Fruit fly (Drosophila melanogaster) whole organism, embryonic: ENCODE data around the gene CG45002.

Experiments used
- ATbp ChIP-seq: fragments of 200-800 bp; sonication (Bioruptor generic); optimal IDR thresholded peaks from 2 replicates; lab custom pipeline; 2017; ENCODE audit warnings: missing biosample characterization, mild to moderate bottlenecking, missing genetic modification characterization, missing genetic modification reagents
- Ada2b ChIP-seq: fragments of 200-800 bp; sonication (Bioruptor generic); IDR thresholded peaks from 2 replicates; pipeline ENCODE4 v1.3.6; 2022; ENCODE audit warnings: missing biosample characterization, missing genetic modification characterization
- Aef1 ChIP-seq: fragments of 200-800 bp; sonication (Bioruptor generic); IDR thresholded peaks from 3 replicates; pipeline ENCODE4 v1.3.6; 2022; ENCODE audit warnings: missing biosample characterization, missing genetic modification characterization
- BEAF-32 ChIP-seq: fragments of 200-800 bp; sonication (Bioruptor generic); optimal IDR thresholded peaks from 3 replicates; lab custom pipeline; 2017; ENCODE audit warnings: missing biosample characterization, missing genetic modification characterization, mild to moderate bottlenecking, moderate library complexity, missing genetic modification reagents
- CG10462 ChIP-seq: fragments of 200-800 bp; sonication (Bioruptor generic); optimal IDR thresholded peaks from 2 replicates; lab custom pipeline; 2016; ENCODE audit warnings: missing biosample characterization, missing genetic modification characterization
- CG15269 ChIP-seq: fragments of 200-800 bp; sonication (Bioruptor generic); optimal IDR thresholded peaks from 2 replicates; lab custom pipeline; 2018; ENCODE audit warnings: missing biosample characterization, mild to moderate bottlenecking, missing genetic modification characterization, moderate library complexity
- CG1529 ChIP-seq: fragments of 200-800 bp; sonication (Bioruptor generic); optimal IDR thresholded peaks from 3 replicates; lab custom pipeline; 2018; ENCODE audit warnings: missing biosample characterization, missing genetic modification characterization
- CG1832 ChIP-seq: fragments of 200-800 bp; sonication (Bioruptor generic); optimal IDR thresholded peaks from 2 replicates; lab custom pipeline; 2017; ENCODE audit warnings: missing biosample characterization, mild to moderate bottlenecking, missing genetic modification characterization, inconsistent platforms
- CG2116 ChIP-seq: fragments of 200-800 bp; sonication (Bioruptor generic); optimal IDR thresholded peaks from 3 replicates; lab custom pipeline; 2018; ENCODE audit warnings: missing biosample characterization, mild to moderate bottlenecking, missing genetic modification characterization
- CG3281 ChIP-seq: fragments of 200-800 bp; sonication (Bioruptor generic); optimal IDR thresholded peaks from 3 replicates; lab custom pipeline; 2017; ENCODE audit warnings: missing biosample characterization, mild to moderate bottlenecking, missing genetic modification characterization
- CG4424 ChIP-seq: fragments of 200-800 bp; sonication (Bioruptor generic); optimal IDR thresholded peaks from 3 replicates; lab custom pipeline; 2016; ENCODE audit warnings: missing biosample characterization, missing genetic modification characterization
- CG6272 ChIP-seq: fragments of 200-800 bp; sonication (Bioruptor generic); IDR thresholded peaks from 2 replicates; pipeline ENCODE4 v1.3.6; 2022; ENCODE audit warnings: missing biosample characterization, missing genetic modification characterization
- CG6813 ChIP-seq: fragments of 200-800 bp; sonication (Bioruptor generic); optimal IDR thresholded peaks from 2 replicates; lab custom pipeline; 2017; ENCODE audit warnings: missing biosample characterization, missing genetic modification characterization, mild to moderate bottlenecking, moderate library complexity, missing genetic modification reagents
- CG7556 ChIP-seq: fragments of 200-800 bp; sonication (Bioruptor generic); optimal IDR thresholded peaks from 2 replicates; lab custom pipeline; 2017; ENCODE audit warnings: missing biosample characterization, mild to moderate bottlenecking, missing genetic modification characterization
- CG8290 ChIP-seq, 3 experiments: fragments of 200-800 bp; sonication (Bioruptor generic); optimal IDR thresholded peaks; 2 replicates each; lab custom pipeline; 2016 to 2019; ENCODE audit warnings: missing biosample characterization in 3 of 3, missing genetic modification characterization in 3 of 3, mild to moderate bottlenecking in 2 of 3, moderate library complexity in 1 of 3
- CG8944 ChIP-seq: fragments of 200-800 bp; sonication (Bioruptor generic); optimal IDR thresholded peaks from 3 replicates; lab custom pipeline; 2016; ENCODE audit warnings: missing biosample characterization, missing genetic modification characterization
- CG9609 ChIP-seq: fragments of 200-800 bp; sonication (Bioruptor generic); optimal IDR thresholded peaks from 3 replicates; lab custom pipeline; 2016; ENCODE audit warnings: missing biosample characterization, missing genetic modification characterization
- CTCF ChIP-seq: fragments of 200-800 bp; sonication (Bioruptor generic); optimal IDR thresholded peaks from 2 replicates; lab custom pipeline; 2017; ENCODE audit warnings: missing biosample characterization, mild to moderate bottlenecking, missing genetic modification characterization, moderate library complexity
- CoRest ChIP-seq: fragments of 200-800 bp; sonication (Bioruptor generic); optimal IDR thresholded peaks from 3 replicates; lab custom pipeline; 2018; ENCODE audit warnings: missing biosample characterization, mild to moderate bottlenecking, missing genetic modification characterization, moderate library complexity
- D19A ChIP-seq: fragments of 200-800 bp; optimal IDR thresholded peaks from 3 replicates; lab custom pipeline; 2019; ENCODE audit warnings: missing biosample characterization, mild to moderate bottlenecking, missing genetic modification characterization, moderate library complexity
- Doc2 ChIP-seq: fragments of 200-800 bp; sonication (Bioruptor generic); IDR thresholded peaks from 2 replicates; pipeline ENCODE4 v1.3.6; 2022; ENCODE audit warnings: missing biosample characterization, missing genetic modification characterization
- Dref ChIP-seq: fragments of 200-800 bp; sonication (Bioruptor generic); IDR thresholded peaks from 2 replicates; pipeline ENCODE4 v1.3.6; 2022; ENCODE audit warnings: missing biosample characterization, missing genetic modification characterization
- Ets65A ChIP-seq: fragments of 200-800 bp; sonication (Bioruptor generic); peaks from one replicate; lab custom pipeline; 2016; ENCODE audit warnings: missing biosample characterization, missing genetic modification characterization
- Hr51 ChIP-seq, 2 experiments: fragments of 200-800 bp; sonication (Bioruptor generic); optimal IDR thresholded peaks; 2 replicates in 1 of 2; 3 replicates in 1 of 2; lab custom pipeline; 2016 to 2018; ENCODE audit warnings: missing biosample characterization in 2 of 2, missing genetic modification characterization in 2 of 2, mild to moderate bottlenecking in 1 of 2, moderate library complexity in 1 of 2
- Mes4 ChIP-seq: fragments of 200-800 bp; sonication (Bioruptor generic); optimal IDR thresholded peaks from 2 replicates; lab custom pipeline; 2016; ENCODE audit warnings: missing biosample characterization, missing genetic modification characterization
- Myb ChIP-seq: fragments of 200-800 bp; sonication (Bioruptor generic); optimal IDR thresholded peaks from 2 replicates; lab custom pipeline; 2016; ENCODE audit warnings: missing biosample characterization, missing genetic modification characterization
- Nf-YA ChIP-seq: fragments of 200-800 bp; sonication (Bioruptor generic); IDR thresholded peaks from 2 replicates; pipeline ENCODE4 v1.3.6; 2022; ENCODE audit warnings: missing biosample characterization, missing genetic modification characterization
- Optix ChIP-seq: fragments of 200-800 bp; sonication (Bioruptor generic); IDR thresholded peaks from 3 replicates; pipeline ENCODE4 v1.3.6; 2022; ENCODE audit warnings: missing biosample characterization, missing genetic modification characterization
- Spps ChIP-seq: fragments of 200-800 bp; sonication (Bioruptor generic); optimal IDR thresholded peaks from 2 replicates; lab custom pipeline; 2018; ENCODE audit warnings: missing biosample characterization, mild to moderate bottlenecking, missing genetic modification characterization
- Stat92E ChIP-seq, 3 experiments: fragments of >200 bp in 2 of 3; fragments of 200-800 bp in 1 of 3; sonication (Bioruptor generic) in 1 of 3; optimal IDR thresholded peaks; 2 replicates each; lab custom pipeline; 2017 to 2019; ENCODE audit warnings: missing biosample characterization in 3 of 3, missing genetic modification characterization in 3 of 3, mild to moderate bottlenecking in 1 of 3, moderate library complexity in 1 of 3
- Taf1 ChIP-seq: fragments of 200-800 bp; sonication (Bioruptor generic); IDR thresholded peaks from 2 replicates; pipeline ENCODE4 v1.3.6; 2022; ENCODE audit warnings: missing biosample characterization, missing genetic modification characterization
- Usf ChIP-seq: fragments of 200-800 bp; sonication (Bioruptor generic); optimal IDR thresholded peaks from 2 replicates; lab custom pipeline; 2017; ENCODE audit warnings: missing genotype, missing biosample characterization, missing genetic modification characterization
- YL-1 ChIP-seq: fragments of 200-800 bp; sonication (Bioruptor generic); optimal IDR thresholded peaks from 3 replicates; lab custom pipeline; 2017; ENCODE audit warnings: missing biosample characterization, mild to moderate bottlenecking, missing genetic modification characterization
- ase ChIP-seq: fragments of 200-800 bp; sonication (Bioruptor generic); IDR thresholded peaks from 3 replicates; pipeline ENCODE4 v1.3.6; 2022; ENCODE audit warnings: missing biosample characterization, missing genetic modification characterization
- az2 ChIP-seq: fragments of 200-800 bp; sonication (Bioruptor generic); optimal IDR thresholded peaks from 3 replicates; lab custom pipeline; 2016; ENCODE audit warnings: missing biosample characterization, missing genetic modification characterization
- cato ChIP-seq: fragments of 200-800 bp; sonication (Bioruptor generic); optimal IDR thresholded peaks from 2 replicates; lab custom pipeline; 2016; ENCODE audit warnings: missing biosample characterization, missing genetic modification characterization, borderline replicate concordance
- corto ChIP-seq: fragments of 200-800 bp; sonication (Bioruptor generic); optimal IDR thresholded peaks from 2 replicates; lab custom pipeline; 2016; ENCODE audit warnings: missing biosample characterization, mild to moderate bottlenecking, missing genetic modification characterization, moderate library complexity
- grn ChIP-seq: fragments of 200-800 bp; sonication (Bioruptor generic); optimal IDR thresholded peaks from 3 replicates; lab custom pipeline; 2017; ENCODE audit warnings: missing biosample characterization, missing genetic modification characterization
- jumu ChIP-seq: fragments of 200-800 bp; sonication (Bioruptor generic); optimal IDR thresholded peaks from 3 replicates; lab custom pipeline; 2016; ENCODE audit warnings: missing biosample characterization, missing genetic modification characterization
- lab ChIP-seq: fragments of 200-800 bp; sonication (Bioruptor generic); optimal IDR thresholded peaks from 3 replicates; lab custom pipeline; 2017; ENCODE audit warnings: missing biosample characterization, missing genetic modification characterization, mild to moderate bottlenecking, moderate library complexity, missing genetic modification reagents
- mld ChIP-seq: fragments of 200-800 bp; sonication (Bioruptor generic); IDR thresholded peaks from 3 replicates; pipeline ENCODE4 v1.3.6; 2022; ENCODE audit warnings: missing biosample characterization, missing genetic modification characterization; ENCODE audit not compliant: partially characterized antibody
- nerfin-1 ChIP-seq: fragments of 200-800 bp; sonication (Bioruptor generic); optimal IDR thresholded peaks from 3 replicates; lab custom pipeline; 2019; ENCODE audit warnings: missing biosample characterization, mild to moderate bottlenecking, missing genetic modification characterization, moderate library complexity
- p53 ChIP-seq: fragments of 200-800 bp; sonication (Bioruptor generic); optimal IDR thresholded peaks from 2 replicates; lab custom pipeline; 2016; ENCODE audit warnings: missing biosample characterization, missing genetic modification characterization
- pzg ChIP-seq: fragments of 200-800 bp; sonication (Bioruptor generic); optimal IDR thresholded peaks from 3 replicates; lab custom pipeline; 2018; ENCODE audit warnings: missing biosample characterization, mild to moderate bottlenecking, missing genetic modification characterization, moderate library complexity
- sc ChIP-seq, 3 experiments: fragments of >200 bp in 2 of 3; fragments of 200-800 bp in 1 of 3; sonication (Bioruptor generic) in 1 of 3; optimal IDR thresholded peaks; 2 replicates in 2 of 3; 3 replicates in 1 of 3; lab custom pipeline; 2017; ENCODE audit warnings: mild to moderate bottlenecking in 1 of 3, missing biosample characterization in 1 of 3, missing genetic modification characterization in 1 of 3, missing genetic modification reagents in 1 of 3
- shn ChIP-seq: fragments of 200-800 bp; sonication (Bioruptor generic); optimal IDR thresholded peaks from 3 replicates; lab custom pipeline; 2016; ENCODE audit warnings: missing biosample characterization, missing genetic modification characterization
- sqz ChIP-seq: fragments of 200-800 bp; sonication (Bioruptor generic); optimal IDR thresholded peaks from 3 replicates; lab custom pipeline; 2018; ENCODE audit warnings: missing biosample characterization, mild to moderate bottlenecking, missing genetic modification characterization
- vvl ChIP-seq: fragments of 200-800 bp; sonication (Bioruptor generic); IDR thresholded peaks from 2 replicates; pipeline ENCODE4 v1.3.6; 2022; ENCODE audit warnings: missing biosample characterization, missing genetic modification characterization
- zen ChIP-seq: fragments of 200-800 bp; sonication (Bioruptor generic); optimal IDR thresholded peaks from 3 replicates; lab custom pipeline; 2018; ENCODE audit warnings: missing biosample characterization, mild to moderate bottlenecking, missing genetic modification characterization, moderate library complexity
- zfh2 ChIP-seq: fragments of 200-800 bp; sonication (Bioruptor generic); optimal IDR thresholded peaks from 2 replicates; lab custom pipeline; 2016; ENCODE audit warnings: missing biosample characterization, missing genetic modification characterization

Gene CG45002

dm6 chrX:16967415-16967814 lies 99.1 kb downstream of the CG45002 start (continued):
- no peak for TF ChIP-seq CG15269 (tag; lab: Kevin White, UChicago)
- TF ChIP-seq zen (tag; lab: Kevin White, UChicago), result peak; percentile 41
- peak; percentile 86 for TF ChIP-seq CG1832 (GFP tag; lab: Kevin White, UChicago)
- TF ChIP-seq Mes4 (GFP tag; lab: Kevin White, UChicago), result peak; percentile 34
- TF ChIP-seq nerfin-1 (tag; lab: Kevin White, UChicago), result no peak
- TF ChIP-seq sc (optimal IDR thresholded peaks at IDR 0.05; lab: Kevin White, UChicago), result no peak
- peak; percentile 21 for TF ChIP-seq sc (GFP tag; optimal IDR thresholded peaks at IDR 0.05; lab: Kevin White, UChicago)
- peak; percentile 45 for TF ChIP-seq CG4424
- TF ChIP-seq CTCF, result peak; percentile 93
- TF ChIP-seq Ets65A (GFP tag; lab: Kevin White, UChicago), result no peak
- no peak for TF ChIP-seq Myb (GFP tag; lab: Kevin White, UChicago)
- TF ChIP-seq Dref (GFP tag; lab: Robert Waterston, UW), result no peak
- peak; percentile 32 for TF ChIP-seq CG1529 (GFP tag; lab: Kevin White, UChicago)
- TF ChIP-seq vvl (GFP tag; lab: Robert Waterston, UW), result peak; percentile 50; the same call in 1 of the 2 replicates
- peak; percentile 58 for TF ChIP-seq CG8290 (GFP tag; optimal IDR thresholded peaks at IDR 0.05; lab: Kevin White, UChicago)
- peak in 1 of 2 experiments; percentile 73 for TF ChIP-seq CG8290 (tag; optimal IDR thresholded peaks at IDR 0.05; lab: Kevin White, UChicago)
- TF ChIP-seq Nf-YA, result no peak
- TF ChIP-seq Hr51 (GFP tag; optimal IDR thresholded peaks at IDR 0.05; lab: Kevin White, UChicago), result peak in 1 of 2 experiments; percentile 25
- TF ChIP-seq CG6272 (GFP tag; lab: Robert Waterston, UW), result no peak
- no peak for TF ChIP-seq Optix (GFP tag; lab: Robert Waterston, UW)
- TF ChIP-seq ATbp, result no peak
- peak; percentile 5 for TF ChIP-seq CG8944 (GFP tag; lab: Kevin White, UChicago)
- TF ChIP-seq CG2116 (GFP tag; lab: Kevin White, UChicago), result no peak
- TF ChIP-seq lab, result no peak
- peak; percentile 5 for TF ChIP-seq Spps (tag; lab: Kevin White, UChicago)
- TF ChIP-seq CoRest (tag; lab: Kevin White, UChicago), result peak; percentile 11
- no peak for TF ChIP-seq CG6813
- TF ChIP-seq CG9609 (GFP tag; lab: Kevin White, UChicago), result no peak
- no peak for TF ChIP-seq cato (GFP tag; lab: Kevin White, UChicago)
- no peak for TF ChIP-seq zfh2
- TF ChIP-seq CG3281 (GFP tag; lab: Kevin White, UChicago), result no peak
- no peak for TF ChIP-seq Taf1 (GFP tag; lab: Robert Waterston, UW)
- no peak for TF ChIP-seq p53
- TF ChIP-seq Doc2, result no peak
- TF ChIP-seq BEAF-32 (GFP tag; lab: Kevin White, UChicago), result peak; percentile 21
- no peak for TF ChIP-seq D19A (tag; lab: Kevin White, UChicago)
- TF ChIP-seq ase (GFP tag; lab: Robert Waterston, UW), result 0 out of 3 replicates have a peak, but pooled peaks have one; percentile 17
- no peak for TF ChIP-seq grn (GFP tag; lab: Kevin White, UChicago)
- no peak for TF ChIP-seq CG10462 (GFP tag; lab: Kevin White, UChicago)
- peak; percentile 29 for TF ChIP-seq az2
- no peak for TF ChIP-seq Usf (GFP tag; lab: Kevin White, UChicago)
- no peak for TF ChIP-seq mld (GFP tag; lab: Robert Waterston, UW)
- no peak for TF ChIP-seq corto (GFP tag; lab: Kevin White, UChicago)
- peak; percentile 19 for TF ChIP-seq shn
- TF ChIP-seq YL-1 (GFP tag; lab: Kevin White, UChicago), result peak; percentile 30
- TF ChIP-seq sqz, result peak; percentile 14
- peak; percentile 29 for TF ChIP-seq jumu
- TF ChIP-seq Aef1 (GFP tag; lab: Robert Waterston, UW), result no peak
- TF ChIP-seq Stat92E (GFP tag; optimal IDR thresholded peaks at IDR 0.05; lab: Kevin White, UChicago), result no peak
- no peak for TF ChIP-seq pzg (GFP tag; lab: Kevin White, UChicago)
- no peak for TF ChIP-seq Ada2b (GFP tag; lab: Robert Waterston, UW)
- TF ChIP-seq CG7556, result no peak
